Fruit fly (Drosophila melanogaster): ENCODE measurements around the gene CG13603.
A peak's percentile ranks its signal among the peaks of the same experiment; 100 is the strongest.

The CG13603 gene

dm6 chr3R:24003948-24004347, 17.6 kb upstream of the CG13603 start:
- TF ChIP-seq foxo (GFP tag; optimal IDR thresholded peaks at IDR 0.05) (no peak), CG32264 (GFP tag; optimal IDR thresholded peaks at IDR 0.05) (no peak), jim (GFP tag; optimal IDR thresholded peaks at IDR 0.05) (no peak), dl (GFP tag; optimal IDR thresholded peaks at IDR 0.05; ENCODE audit: insufficient read depth in 1 of 2, partially characterized antibody in 2 of 2) (no peak), psq (GFP tag; optimal IDR thresholded peaks at IDR 0.05) (no peak), Dfd (GFP tag; optimal IDR thresholded peaks at IDR 0.05) (no peak), pan (optimal IDR thresholded peaks at IDR 0.05) (no peak), Vsx2 (GFP tag; optimal IDR thresholded peaks at IDR 0.05; ENCODE audit: partially characterized antibody) (no peak)

dm6 chr3R:24001150-24001549, 14.8 kb upstream of the CG13603 start:
- TF ChIP-seq Abd-B (GFP tag; optimal IDR thresholded peaks at IDR 0.05) (no peak), rgr (GFP tag; optimal IDR thresholded peaks at IDR 0.05) (no peak), OdsH (GFP tag; optimal IDR thresholded peaks at IDR 0.05) (no peak)

dm6 chr3R:23996224-23996623, 9.9 kb upstream of the CG13603 start, which contains the start of gene LSm3:
Gene LSm3 (plus strand): TSS chr3R:23996262.
- TF ChIP-seq Dif (GFP tag; optimal IDR thresholded peaks at IDR 0.05; ENCODE audit: partially characterized antibody) (no peak), jim (GFP tag; optimal IDR thresholded peaks at IDR 0.05) (no peak), Abd-B (GFP tag; optimal IDR thresholded peaks at IDR 0.05) (no peak), foxo (GFP tag; optimal IDR thresholded peaks at IDR 0.05) (peak in 1 of 2 experiments; percentile 7), Hr78 (GFP tag; optimal IDR thresholded peaks at IDR 0.05) (no peak), usp (GFP tag; optimal IDR thresholded peaks at IDR 0.05) (no peak), Sp1 (GFP tag; optimal IDR thresholded peaks at IDR 0.05) (no peak), Hr83 (GFP tag; optimal IDR thresholded peaks at IDR 0.05; ENCODE audit: poor library complexity, severe bottlenecking) (peak; percentile 6), Myc (optimal IDR thresholded peaks at IDR 0.05) (peak; percentile 14), CG9705 (GFP tag; optimal IDR thresholded peaks at IDR 0.05) (no peak), Dfd (GFP tag; optimal IDR thresholded peaks at IDR 0.05) (no peak), Mio (GFP tag; optimal IDR thresholded peaks at IDR 0.05) (no peak), rgr (GFP tag; optimal IDR thresholded peaks at IDR 0.05) (no peak), fru (GFP tag; optimal IDR thresholded peaks at IDR 0.05) (no peak), Hnf4 (GFP tag; optimal IDR thresholded peaks at IDR 0.05) (peak; percentile 21), brk (GFP tag; optimal IDR thresholded peaks at IDR 0.05) (no peak), Rel (GFP tag; optimal IDR thresholded peaks at IDR 0.05) (no peak), Rel (tag; optimal IDR thresholded peaks at IDR 0.05) (peak; percentile 100), br (GFP tag; optimal IDR thresholded peaks at IDR 0.05) (no peak), dsf (GFP tag; optimal IDR thresholded peaks at IDR 0.05; ENCODE audit: borderline replicate concordance) (no peak), Jra (GFP tag; optimal IDR thresholded peaks at IDR 0.05) (no peak), N (GFP tag; optimal IDR thresholded peaks at IDR 0.05) (no peak), CrebA (GFP tag; optimal IDR thresholded peaks at IDR 0.05; ENCODE audit: borderline replicate concordance) (no peak)

- TF ChIP-seq Hnf4 (GFP tag; optimal IDR thresholded peaks at IDR 0.05) (peak; percentile 21), fru (GFP tag; optimal IDR thresholded peaks at IDR 0.05) (no peak), foxo (GFP tag; optimal IDR thresholded peaks at IDR 0.05) (no peak), Hr83 (GFP tag; optimal IDR thresholded peaks at IDR 0.05; ENCODE audit: poor library complexity, severe bottlenecking) (peak; percentile 35), sage (GFP tag; optimal IDR thresholded peaks at IDR 0.05) (no peak), Rel (GFP tag; optimal IDR thresholded peaks at IDR 0.05) (no peak), Rel (tag; optimal IDR thresholded peaks at IDR 0.05) (peak; percentile 15), Myc (optimal IDR thresholded peaks at IDR 0.05) (no peak), ey (GFP tag; optimal IDR thresholded peaks at IDR 0.05) (no peak)
These were observed 9.1 kb upstream of the CG13603 start, which contains the start of gene CG33108 for dm6 chr3R:23995460-23995859. Gene CG33108 (plus strand): TSS chr3R:23995659.

- no peak for TF ChIP-seq GATAd (GFP tag; optimal IDR thresholded peaks at IDR 0.05)
- no peak for TF ChIP-seq Hr78 (GFP tag; optimal IDR thresholded peaks at IDR 0.05)
- TF ChIP-seq Vsx2 (GFP tag; optimal IDR thresholded peaks at IDR 0.05; ENCODE audit: partially characterized antibody): no peak
- TF ChIP-seq OdsH (GFP tag; optimal IDR thresholded peaks at IDR 0.05): no peak
- no peak for TF ChIP-seq pan (optimal IDR thresholded peaks at IDR 0.05)
- TF ChIP-seq h (GFP tag; optimal IDR thresholded peaks at IDR 0.05): no peak
These were observed 8.2 kb upstream of the CG13603 start for dm6 chr3R:23994578-23994977.

Data from whole organism, wandering third instar larva.